Worm (Caenorhabditis elegans): ENCODE measurements around the gene F01F1.15.

DNA sequence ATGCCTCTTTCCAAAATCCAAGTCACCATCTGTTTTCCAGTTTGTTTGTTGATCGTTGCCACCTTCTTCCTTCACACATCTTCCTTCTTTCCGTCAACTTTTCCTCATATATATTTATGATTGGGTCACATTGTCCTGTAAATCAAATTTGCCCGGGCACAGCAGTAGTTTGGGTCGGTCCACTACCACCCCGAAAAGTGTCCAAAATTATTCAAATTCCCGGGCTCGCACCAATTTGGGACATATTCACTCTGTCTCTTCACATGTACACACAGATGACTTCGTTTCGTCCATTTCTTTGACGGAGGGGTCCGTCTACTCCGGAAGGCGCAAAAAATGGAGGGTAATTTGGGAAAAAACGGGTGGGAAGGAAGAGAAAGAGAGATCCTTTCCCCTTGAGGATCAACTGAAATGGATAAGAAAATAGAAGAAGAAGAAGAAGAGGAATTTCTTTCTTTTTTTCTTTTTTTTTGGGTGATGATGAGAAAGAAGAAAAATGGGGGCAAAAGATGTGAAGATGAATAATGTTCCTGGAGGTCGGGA is 42.4 kb downstream of the F01F1.15 start:
- no peak for TF ChIP-seq T22C8.4 (GFP tag; IDR thresholded peaks at IDR 0.05)
- no peak for TF ChIP-seq flt-1 (GFP tag; IDR thresholded peaks at IDR 0.05)
- no peak for TF ChIP-seq med-1 (GFP tag; optimal IDR thresholded peaks at IDR 0.05; ENCODE audit: insufficient read depth)
- no peak for TF ChIP-seq klf-2 (GFP tag; conservative IDR thresholded peaks at IDR 0.05)
- no peak for TF ChIP-seq ref-1 (GFP tag; conservative IDR thresholded peaks at IDR 0.05)
- TF ChIP-seq ztf-29 (GFP tag; IDR thresholded peaks at IDR 0.05): no peak
